Worm (Caenorhabditis elegans) whole organism, late embryonic: ENCODE measurements around the gene fbxc-22.

Experiments used
- ama-1 ChIP-seq: fragments of 150-350 bp; optimal IDR thresholded peaks from 2 replicates; lab custom pipeline; 2014
- ceh-48 ChIP-seq: sonication (generic microtip); optimal IDR thresholded peaks from 2 replicates; lab custom pipeline; 2016; ENCODE audit warnings: missing genetic modification characterization, inconsistent platforms, missing compliant biosample characterization
- dmd-4 ChIP-seq: sonication (generic microtip); optimal IDR thresholded peaks from 2 replicates; lab custom pipeline; 2016; ENCODE audit warnings: borderline replicate concordance, missing genetic modification characterization, missing compliant biosample characterization
- elt-2 ChIP-seq: sonication (generic microtip); optimal IDR thresholded peaks from 2 replicates; lab custom pipeline; 2016; ENCODE audit warnings: missing genetic modification reagents, missing genetic modification characterization, missing compliant biosample characterization
- lin-11 ChIP-seq: fragments of 200-800 bp; sonication (Bioruptor generic); optimal IDR thresholded peaks from 2 replicates; lab custom pipeline; 2018; ENCODE audit warnings: mild to moderate bottlenecking, missing genetic modification characterization, missing compliant biosample characterization
- sox-2 ChIP-seq: fragments of 200-800 bp; sonication (Bioruptor generic); IDR thresholded peaks from 2 replicates; pipeline ENCODE4 v1.3.6; 2022; ENCODE audit warnings: missing genetic modification reagents, missing genetic modification characterization, missing compliant biosample characterization
- tbx-2 ChIP-seq: sonication (generic microtip); optimal IDR thresholded peaks from 2 replicates; lab custom pipeline; 2016; ENCODE audit warnings: missing genetic modification characterization, missing compliant biosample characterization

DNA sequence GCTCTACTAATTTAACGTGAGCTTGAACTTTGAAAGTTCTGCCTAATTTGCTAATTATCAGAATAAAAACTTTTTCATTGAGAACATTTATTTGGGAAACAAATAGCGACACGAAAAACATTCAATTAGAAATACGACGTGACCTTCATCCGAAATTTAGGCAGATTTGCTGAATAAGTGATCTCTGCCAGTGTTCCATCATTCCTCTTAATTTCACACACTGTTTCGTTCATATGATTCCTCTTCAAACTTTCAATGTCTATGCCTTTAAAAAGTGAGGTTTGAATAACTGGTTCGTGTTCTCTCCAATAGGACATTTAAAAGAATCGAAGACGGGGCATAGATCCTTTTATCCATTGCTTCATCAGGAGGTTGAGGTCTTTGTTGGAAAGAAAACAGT is 40.4 kb downstream of the fbxc-22 start, which contains the start of gene fbxb-20:
- no peak for TF ChIP-seq ceh-48 (tag; lab: Kevin White, UChicago)
- no peak for TF ChIP-seq lin-11 (tag; lab: Kevin White, UChicago)
- no peak for TF ChIP-seq elt-2 (tag; lab: Kevin White, UChicago)
- no peak for TF ChIP-seq dmd-4 (tag; lab: Kevin White, UChicago)
- TF ChIP-seq ama-1 (lab: Kevin White, UChicago): no peak
- TF ChIP-seq sox-2 (GFP tag; lab: Robert Waterston, UW): no peak
- TF ChIP-seq tbx-2 (tag; lab: Kevin White, UChicago): no peak
